Fruit fly (Drosophila melanogaster) whole organism, prepupa: Measurements from ENCODE around the gene Cyp310a1.

Source experiments
- Blimp-1 ChIP-seq: fragments of 200-800 bp; sonication (Bioruptor generic); optimal IDR thresholded peaks from 3 replicates; lab custom pipeline; 2017; ENCODE audit warnings: missing biosample characterization, missing genetic modification characterization, mild to moderate bottlenecking, moderate library complexity, missing genetic modification reagents
- CG10631 ChIP-seq: fragments of 200-800 bp; sonication (Bioruptor generic); optimal IDR thresholded peaks from 2 replicates; lab custom pipeline; 2016; ENCODE audit warnings: missing biosample characterization, missing genetic modification characterization
- CG10669 ChIP-seq: fragments of 200-800 bp; sonication (Bioruptor generic); optimal IDR thresholded peaks from 3 replicates; lab custom pipeline; 2018; ENCODE audit warnings: missing biosample characterization, mild to moderate bottlenecking, missing genetic modification characterization, moderate library complexity
- CG11902 ChIP-seq: fragments of 200-800 bp; sonication (Bioruptor generic); optimal IDR thresholded peaks from 3 replicates; lab custom pipeline; 2016; ENCODE audit warnings: missing biosample characterization, missing genetic modification characterization
- CG15336 ChIP-seq: fragments of 200-800 bp; sonication (Bioruptor generic); IDR thresholded peaks from 2 replicates; pipeline ENCODE4 v1.3.6; 2022; ENCODE audit warnings: missing biosample characterization, missing genetic modification characterization
- CG1621 ChIP-seq: fragments of 200-800 bp; sonication (Bioruptor generic); optimal IDR thresholded peaks from 3 replicates; lab custom pipeline; 2018; ENCODE audit warnings: missing biosample characterization, mild to moderate bottlenecking, missing genetic modification characterization
- CG16779 ChIP-seq: fragments of 200-800 bp; sonication (Bioruptor generic); optimal IDR thresholded peaks from 3 replicates; lab custom pipeline; 2017; ENCODE audit warnings: missing biosample characterization, mild to moderate bottlenecking, missing genetic modification characterization
- CG3032 ChIP-seq: fragments of 200-800 bp; optimal IDR thresholded peaks from 2 replicates; lab custom pipeline; 2019; ENCODE audit warnings: missing biosample characterization, mild to moderate bottlenecking, missing genetic modification characterization, moderate library complexity
- CG31627 ChIP-seq: fragments of 200-800 bp; sonication (Bioruptor generic); optimal IDR thresholded peaks from 3 replicates; lab custom pipeline; 2016; ENCODE audit warnings: missing biosample characterization, missing genetic modification characterization
- CG32006 ChIP-seq: fragments of 200-800 bp; sonication (Bioruptor generic); optimal IDR thresholded peaks from 3 replicates; lab custom pipeline; 2017; ENCODE audit warnings: missing biosample characterization, mild to moderate bottlenecking, missing genetic modification characterization
- CG34406 ChIP-seq: fragments of 200-800 bp; sonication (Bioruptor generic); optimal IDR thresholded peaks from 3 replicates; lab custom pipeline; 2016; ENCODE audit warnings: missing biosample characterization, missing genetic modification characterization
- CG6163 ChIP-seq: fragments of 200-800 bp; sonication (Bioruptor generic); IDR thresholded peaks from 3 replicates; pipeline ENCODE4 v1.3.6; 2022; ENCODE audit warnings: missing biosample characterization, missing genetic modification characterization
- CG6276 ChIP-seq: fragments of 200-800 bp; sonication (Bioruptor generic); optimal IDR thresholded peaks from 2 replicates; lab custom pipeline; 2017; ENCODE audit warnings: missing biosample characterization, mild to moderate bottlenecking, missing genetic modification characterization
- CG6808 ChIP-seq: fragments of 200-800 bp; sonication (Bioruptor generic); optimal IDR thresholded peaks from 3 replicates; lab custom pipeline; 2017; ENCODE audit warnings: missing biosample characterization, missing genetic modification characterization, mild to moderate bottlenecking, moderate library complexity, missing genetic modification reagents
- CG7368 ChIP-seq: fragments of 200-800 bp; sonication (Bioruptor generic); optimal IDR thresholded peaks from 3 replicates; lab custom pipeline; 2016; ENCODE audit warnings: missing biosample characterization, missing genetic modification characterization
- CG8319 ChIP-seq: fragments of 200-800 bp; sonication (Bioruptor generic); optimal IDR thresholded peaks from 3 replicates; lab custom pipeline; 2016; ENCODE audit warnings: missing biosample characterization, missing genetic modification characterization
- CG8632 ChIP-seq: fragments of 200-800 bp; sonication (Bioruptor generic); optimal IDR thresholded peaks from 3 replicates; lab custom pipeline; 2016; ENCODE audit warnings: missing biosample characterization, missing genetic modification characterization
- CG9139 ChIP-seq: fragments of 200-800 bp; sonication (Bioruptor generic); optimal IDR thresholded peaks from 3 replicates; lab custom pipeline; 2017; ENCODE audit warnings: missing biosample characterization, mild to moderate bottlenecking, missing genetic modification characterization
- Eip75B ChIP-seq: fragments of 200-800 bp; sonication (Bioruptor generic); optimal IDR thresholded peaks from 3 replicates; lab custom pipeline; 2016; ENCODE audit warnings: missing biosample characterization, missing genetic modification characterization
- Ets21C ChIP-seq: fragments of 200-800 bp; sonication (Bioruptor generic); optimal IDR thresholded peaks from 3 replicates; lab custom pipeline; 2016; ENCODE audit warnings: missing biosample characterization, missing genetic modification characterization
- Ets96B ChIP-seq: fragments of 200-800 bp; optimal IDR thresholded peaks from 2 replicates; lab custom pipeline; 2019; ENCODE audit warnings: missing biosample characterization, mild to moderate bottlenecking, missing genetic modification characterization, moderate library complexity
- Gug ChIP-seq: fragments of 200-800 bp; sonication (Bioruptor generic); IDR thresholded peaks from 2 replicates; pipeline ENCODE4 v1.3.6; 2022; ENCODE audit warnings: missing biosample characterization, missing genetic modification characterization
- Hr38 ChIP-seq: sonication (Bioruptor generic); optimal IDR thresholded peaks from 2 replicates; lab custom pipeline; 2016; ENCODE audit warnings: missing biosample characterization, missing genetic modification characterization
- Hr39 ChIP-seq: fragments of 200-800 bp; sonication (Bioruptor generic); optimal IDR thresholded peaks from 2 replicates; lab custom pipeline; 2016; ENCODE audit warnings: missing biosample characterization, missing genetic modification characterization
- Hr4 ChIP-seq: fragments of 200-800 bp; sonication (Bioruptor generic); optimal IDR thresholded peaks from 3 replicates; lab custom pipeline; 2016; ENCODE audit warnings: missing biosample characterization, missing genetic modification characterization
- Lpt ChIP-seq: fragments of 200-800 bp; sonication (Bioruptor generic); optimal IDR thresholded peaks from 3 replicates; lab custom pipeline; 2016; ENCODE audit warnings: missing biosample characterization, missing genetic modification characterization
- Met ChIP-seq: fragments of 200-800 bp; sonication (Bioruptor generic); optimal IDR thresholded peaks from 3 replicates; lab custom pipeline; 2016; ENCODE audit warnings: missing biosample characterization, missing genetic modification characterization
- OdsH ChIP-seq: fragments of 200-800 bp; sonication (Bioruptor generic); optimal IDR thresholded peaks from 3 replicates; lab custom pipeline; 2016; ENCODE audit warnings: missing biosample characterization, missing genetic modification characterization
- Smox ChIP-seq: fragments of 200-800 bp; sonication (Bioruptor generic); optimal IDR thresholded peaks from 3 replicates; lab custom pipeline; 2016; ENCODE audit warnings: missing biosample characterization, missing genetic modification characterization
- Sox14 ChIP-seq: fragments of 200-800 bp; sonication (Bioruptor generic); optimal IDR thresholded peaks from 3 replicates; lab custom pipeline; 2016; ENCODE audit warnings: missing biosample characterization, missing genetic modification characterization
- Sox15 ChIP-seq: fragments of 200-800 bp; sonication (Bioruptor generic); optimal IDR thresholded peaks from 3 replicates; lab custom pipeline; 2016; ENCODE audit warnings: missing biosample characterization, missing genetic modification characterization
- achi ChIP-seq: fragments of 200-800 bp; sonication (Bioruptor generic); optimal IDR thresholded peaks from 3 replicates; lab custom pipeline; 2016; ENCODE audit warnings: missing biosample characterization, missing genetic modification characterization
- acj6 ChIP-seq: fragments of 200-800 bp; sonication (Bioruptor generic); optimal IDR thresholded peaks from 3 replicates; lab custom pipeline; 2016; ENCODE audit warnings: missing biosample characterization, missing genetic modification characterization
- dac ChIP-seq: fragments of 200-800 bp; sonication (Bioruptor generic); optimal IDR thresholded peaks from 2 replicates; lab custom pipeline; 2017; ENCODE audit warnings: missing biosample characterization, mild to moderate bottlenecking, missing genetic modification characterization
- dsx ChIP-seq: fragments of 200-800 bp; optimal IDR thresholded peaks from 3 replicates; lab custom pipeline; 2019; ENCODE audit warnings: missing biosample characterization, mild to moderate bottlenecking, missing genetic modification characterization, moderate library complexity; ENCODE audit not compliant: poor library complexity, severe bottlenecking
- eg ChIP-seq: fragments of 200-800 bp; sonication (Bioruptor generic); IDR thresholded peaks from 3 replicates; pipeline ENCODE4 v1.3.6; 2022; ENCODE audit warnings: missing biosample characterization, missing genetic modification characterization
- esn ChIP-seq: fragments of 200-800 bp; sonication (Bioruptor generic); optimal IDR thresholded peaks from 2 replicates; lab custom pipeline; 2016; ENCODE audit warnings: missing biosample characterization, mild to moderate bottlenecking, missing genetic modification characterization, moderate library complexity
- fd59A ChIP-seq: fragments of 200-800 bp; sonication (Bioruptor generic); optimal IDR thresholded peaks from 2 replicates; lab custom pipeline; 2017; ENCODE audit warnings: missing biosample characterization, mild to moderate bottlenecking, missing genetic modification characterization, missing genetic modification reagents
- fd85E ChIP-seq: fragments of 200-800 bp; sonication (Bioruptor generic); optimal IDR thresholded peaks from 3 replicates; lab custom pipeline; 2016; ENCODE audit warnings: missing biosample characterization, missing genetic modification characterization
- fkh ChIP-seq: fragments of 200-800 bp; sonication (Bioruptor generic); optimal IDR thresholded peaks from 3 replicates; lab custom pipeline; 2017; ENCODE audit warnings: missing biosample characterization, mild to moderate bottlenecking, missing genetic modification characterization, moderate library complexity
- salr ChIP-seq, 2 experiments: fragments of 200-800 bp; sonication (Bioruptor generic); optimal IDR thresholded peaks; 3 replicates each; lab custom pipeline; 2016 to 2018; ENCODE audit warnings: missing biosample characterization in 2 of 2, missing genetic modification characterization in 2 of 2, mild to moderate bottlenecking in 1 of 2
- spab ChIP-seq: fragments of 200-800 bp; sonication (Bioruptor generic); optimal IDR thresholded peaks from 2 replicates; lab custom pipeline; 2017; ENCODE audit warnings: missing biosample characterization, mild to moderate bottlenecking, missing genetic modification characterization, missing genetic modification reagents
- svp ChIP-seq: fragments of 200-800 bp; sonication (Bioruptor generic); peaks from one replicate; lab custom pipeline; 2016; ENCODE audit warnings: missing biosample characterization, missing genetic modification characterization
- topi ChIP-seq: fragments of 200-800 bp; sonication (Bioruptor generic); optimal IDR thresholded peaks from 3 replicates; lab custom pipeline; 2016; ENCODE audit warnings: missing biosample characterization, missing genetic modification characterization
- vri ChIP-seq: fragments of 200-800 bp; sonication (Bioruptor generic); optimal IDR thresholded peaks from 3 replicates; lab custom pipeline; 2016; ENCODE audit warnings: missing biosample characterization, mild to moderate bottlenecking, missing genetic modification characterization

Gene Cyp310a1

DNA sequence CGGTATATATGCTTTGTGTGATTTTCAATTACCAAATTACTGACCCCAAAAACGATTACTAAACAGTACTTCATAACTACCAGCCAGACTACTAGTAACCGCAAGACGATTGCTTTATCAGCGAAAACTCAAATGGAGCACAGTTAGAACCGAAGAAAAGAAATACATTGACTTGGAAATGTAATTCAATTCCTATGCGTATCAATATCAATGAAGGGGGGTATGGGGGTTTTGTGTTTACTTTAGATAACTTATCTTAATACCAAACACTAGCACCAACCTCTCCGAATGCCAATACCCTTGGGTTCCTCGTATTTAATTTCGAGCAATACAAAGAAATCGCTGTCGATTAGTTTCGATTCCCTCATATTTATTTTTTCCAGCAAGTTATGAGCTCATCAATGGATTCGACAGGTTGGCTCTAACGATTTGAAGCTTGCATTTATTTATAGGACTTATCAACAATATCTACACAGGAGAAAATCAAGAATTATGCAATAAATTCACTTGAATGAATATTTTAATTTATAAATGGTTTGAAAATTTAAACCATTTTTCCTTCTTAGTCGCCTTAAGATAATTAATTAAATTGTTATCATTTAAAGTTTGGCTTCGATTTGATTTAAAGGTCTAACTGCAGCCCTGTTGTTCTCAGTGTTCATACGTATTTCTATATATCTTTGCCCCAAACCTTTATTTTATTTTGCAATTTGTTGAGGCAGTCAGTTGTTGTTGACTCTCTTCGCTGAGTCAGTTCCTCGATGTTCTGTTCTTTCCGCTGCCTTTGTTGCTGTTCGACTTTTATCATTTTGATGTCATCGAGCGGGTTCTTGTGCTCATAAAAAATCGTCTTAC lies 31.2 kb downstream of the Cyp310a1 start (continued):
- TF ChIP-seq CG8632 (GFP tag; lab: Kevin White, UChicago) (peak; percentile 76), spab (GFP tag; lab: Kevin White, UChicago) (peak; percentile 75), CG3032 (tag; lab: Kevin White, UChicago) (peak; percentile 75), CG11902 (GFP tag; lab: Kevin White, UChicago) (peak; percentile 80), Eip75B (GFP tag; lab: Kevin White, UChicago) (peak; percentile 68), CG16779 (tag; lab: Kevin White, UChicago) (peak; percentile 38), Gug (GFP tag; lab: Robert Waterston, UW) (peak; percentile 39), Met (GFP tag; lab: Kevin White, UChicago) (peak; percentile 88), CG32006 (GFP tag; lab: Kevin White, UChicago) (peak; percentile 56), Ets96B (tag; lab: Kevin White, UChicago) (peak; percentile 64)
- TF ChIP-seq, all 60 proteins: peak for 56

DNA sequence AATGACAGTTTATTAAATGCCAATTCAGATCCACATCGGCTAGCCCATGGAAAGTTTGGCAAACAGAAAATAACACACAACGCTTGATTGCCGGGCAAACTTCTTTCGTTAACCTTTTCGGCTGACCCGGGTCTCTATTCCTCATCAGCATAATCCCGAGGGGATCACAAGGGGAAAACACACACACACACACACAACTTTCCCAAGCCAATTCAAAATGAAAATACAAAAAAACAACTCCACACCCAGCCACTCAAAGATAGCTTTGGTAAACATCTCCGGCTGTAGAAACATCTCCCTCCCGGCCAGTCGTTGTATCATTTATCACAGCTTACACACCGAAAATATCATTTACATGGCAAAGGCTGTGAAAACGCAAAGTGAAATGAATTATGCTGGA lies 32.7 kb downstream of the Cyp310a1 start:
- TF ChIP-seq fkh (peak; percentile 1), CG8319 (GFP tag; lab: Kevin White, UChicago) (no peak)

DNA sequence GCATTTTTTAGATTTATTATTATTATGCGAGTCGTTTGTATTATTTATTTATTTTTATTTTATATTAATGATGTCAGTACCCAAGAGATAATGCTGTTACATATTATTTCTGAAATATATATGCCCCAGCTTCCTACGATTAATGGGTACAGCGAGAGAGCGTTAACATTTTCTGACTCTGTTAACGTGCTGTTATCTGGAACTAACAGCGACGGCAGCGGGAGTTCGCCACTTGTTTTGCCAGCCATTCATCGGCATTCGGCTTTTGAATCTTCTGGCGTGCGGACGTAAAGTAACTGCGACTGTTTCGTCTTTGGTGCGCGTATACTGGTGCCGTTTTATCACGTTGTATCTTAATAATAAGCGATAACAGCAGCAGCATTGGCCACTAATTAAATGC lies 35.8 kb downstream of the Cyp310a1 start, which contains the start of gene MESR3:
Gene MESR3, plus strand, starts transcription at position 254 of the 400 bp plus-strand sequence.
- no peak for TF ChIP-seq Lpt (GFP tag; lab: Kevin White, UChicago)
- TF ChIP-seq OdsH (GFP tag; lab: Kevin White, UChicago), result no peak
- TF ChIP-seq dsx (GFP tag; lab: Kevin White, UChicago), result peak; percentile 79
- 0 out of 2 replicates have a peak, but pooled peaks have one; percentile 42 for TF ChIP-seq CG15336
- no peak for TF ChIP-seq CG9139 (GFP tag; lab: Kevin White, UChicago)
- TF ChIP-seq CG8319 (GFP tag; lab: Kevin White, UChicago), result no peak
- TF ChIP-seq CG6276 (GFP tag; lab: Kevin White, UChicago), result no peak
- TF ChIP-seq CG10631 (GFP tag; lab: Kevin White, UChicago), result no peak
- TF ChIP-seq fd85E (GFP tag; lab: Kevin White, UChicago), result peak; percentile 64
- peak; percentile 69 for TF ChIP-seq achi
- TF ChIP-seq vri (GFP tag; lab: Kevin White, UChicago), result no peak
- TF ChIP-seq Ets21C, result no peak
- TF ChIP-seq topi (GFP tag; lab: Kevin White, UChicago), result no peak
- TF ChIP-seq Hr38 (GFP tag; lab: Kevin White, UChicago), result no peak
- TF ChIP-seq Smox, result no peak
- TF ChIP-seq CG7368 (GFP tag; lab: Kevin White, UChicago), result peak; percentile 67
- no peak for TF ChIP-seq acj6 (GFP tag; lab: Kevin White, UChicago)
- peak; percentile 44 for TF ChIP-seq CG1621 (tag; lab: Kevin White, UChicago)
- TF ChIP-seq dac (GFP tag; lab: Kevin White, UChicago), result no peak
- no peak for TF ChIP-seq fd59A (GFP tag; lab: Kevin White, UChicago)
- TF ChIP-seq CG6808 (GFP tag; lab: Kevin White, UChicago), result peak; percentile 63
- no peak for TF ChIP-seq svp
- TF ChIP-seq Sox15 (GFP tag; lab: Kevin White, UChicago), result no peak
- no peak for TF ChIP-seq CG16779 (tag; lab: Kevin White, UChicago)
- peak; percentile 69 for TF ChIP-seq CG10669 (GFP tag; lab: Kevin White, UChicago)
- TF ChIP-seq CG6163, result peak; percentile 86
- TF ChIP-seq Hr39 (GFP tag; lab: Kevin White, UChicago), result no peak
- peak; percentile 53 for TF ChIP-seq spab (GFP tag; lab: Kevin White, UChicago)
- TF ChIP-seq eg (GFP tag; lab: Robert Waterston, UW), result peak; percentile 86
- peak; percentile 61 for TF ChIP-seq CG34406 (GFP tag; lab: Kevin White, UChicago)
- TF ChIP-seq Hr4 (GFP tag; lab: Kevin White, UChicago), result no peak
- peak; percentile 25 for TF ChIP-seq Blimp-1 (GFP tag; lab: Kevin White, UChicago)
- TF ChIP-seq CG31627, result peak; percentile 7
- no peak for TF ChIP-seq Sox14 (GFP tag; lab: Kevin White, UChicago)
- peak; percentile 34; the same call in 1 of the 2 replicates for TF ChIP-seq Gug (GFP tag; lab: Robert Waterston, UW)
- TF ChIP-seq CG8632 (GFP tag; lab: Kevin White, UChicago), result peak; percentile 36
- no peak for TF ChIP-seq salr (GFP tag; optimal IDR thresholded peaks at IDR 0.05; lab: Kevin White, UChicago)
- peak; percentile 53 for TF ChIP-seq esn (GFP tag; lab: Kevin White, UChicago)
- TF ChIP-seq CG3032 (tag; lab: Kevin White, UChicago), result peak; percentile 79
- peak; percentile 10 for TF ChIP-seq fkh
- no peak for TF ChIP-seq Eip75B (GFP tag; lab: Kevin White, UChicago)
